Fruit fly (Drosophila melanogaster) whole organism, embryonic: ENCODE results near the gene cup.

ENCODE experiments used
- BEAF-32 ChIP-seq: fragments of 200-800 bp; sonication (Bioruptor generic); optimal IDR thresholded peaks from 3 replicates; lab custom pipeline; 2017; ENCODE audit warnings: missing biosample characterization, missing genetic modification characterization, mild to moderate bottlenecking, moderate library complexity, missing genetic modification reagents
- CG10979 ChIP-seq: fragments of 200-800 bp; sonication (Bioruptor generic); optimal IDR thresholded peaks from 2 replicates; lab custom pipeline; 2018; ENCODE audit warnings: missing biosample characterization, mild to moderate bottlenecking, missing genetic modification characterization, moderate library complexity
- CG11085 ChIP-seq: fragments of 200-800 bp; sonication (Bioruptor generic); IDR thresholded peaks from 2 replicates; pipeline ENCODE4 v1.3.6; 2022; ENCODE audit warnings: missing biosample characterization, missing genetic modification characterization
- CG11093 ChIP-seq: fragments of 200-800 bp; sonication (Bioruptor generic); IDR thresholded peaks from 3 replicates; pipeline ENCODE4 v1.3.6; 2022; ENCODE audit warnings: missing biosample characterization, missing genetic modification characterization
- CG13123 ChIP-seq: fragments of 200-800 bp; sonication (Bioruptor generic); optimal IDR thresholded peaks from 2 replicates; lab custom pipeline; 2016; ENCODE audit warnings: missing biosample characterization, missing genetic modification characterization
- CG16813 ChIP-seq: fragments of 200-800 bp; sonication (Bioruptor generic); IDR thresholded peaks from 3 replicates; pipeline ENCODE4 v1.3.6; 2022; ENCODE audit warnings: missing biosample characterization, missing genetic modification characterization; ENCODE audit not compliant: partially characterized antibody
- CG17361 ChIP-seq: fragments of 200-800 bp; sonication (Bioruptor generic); IDR thresholded peaks from 3 replicates; pipeline ENCODE4 v1.3.6; 2022; ENCODE audit warnings: missing biosample characterization, missing genetic modification characterization
- CG18262 ChIP-seq: fragments of 200-800 bp; optimal IDR thresholded peaks from 3 replicates; lab custom pipeline; 2019; ENCODE audit warnings: missing biosample characterization, mild to moderate bottlenecking, missing genetic modification characterization, moderate library complexity
- CG1832 ChIP-seq: fragments of 200-800 bp; sonication (Bioruptor generic); optimal IDR thresholded peaks from 2 replicates; lab custom pipeline; 2017; ENCODE audit warnings: missing biosample characterization, mild to moderate bottlenecking, missing genetic modification characterization, inconsistent platforms
- CG2116 ChIP-seq: fragments of 200-800 bp; sonication (Bioruptor generic); optimal IDR thresholded peaks from 3 replicates; lab custom pipeline; 2018; ENCODE audit warnings: missing biosample characterization, mild to moderate bottlenecking, missing genetic modification characterization
- CG31365 ChIP-seq: fragments of 200-800 bp; sonication (Bioruptor generic); optimal IDR thresholded peaks from 2 replicates; lab custom pipeline; 2018; ENCODE audit warnings: missing biosample characterization, mild to moderate bottlenecking, missing genetic modification characterization
- CG32532 ChIP-seq: fragments of 200-800 bp; sonication (Bioruptor generic); IDR thresholded peaks from 2 replicates; pipeline ENCODE4 v1.3.6; 2022; ENCODE audit warnings: missing biosample characterization, missing genetic modification characterization
- CG3726 ChIP-seq: fragments of 200-800 bp; sonication (Bioruptor generic); IDR thresholded peaks from 3 replicates; pipeline ENCODE4, ENCODE4 v1.3.6; 2022; ENCODE audit warnings: missing biosample characterization, missing genetic modification characterization
- CG4328 ChIP-seq: fragments of 200-800 bp; sonication (Bioruptor generic); optimal IDR thresholded peaks from 3 replicates; lab custom pipeline; 2017; ENCODE audit warnings: missing biosample characterization, missing genetic modification reagents, missing genetic modification characterization
- CG5245 ChIP-seq: fragments of 200-800 bp; sonication (Bioruptor generic); optimal IDR thresholded peaks from 3 replicates; lab custom pipeline; 2016; ENCODE audit warnings: missing biosample characterization, missing genetic modification characterization
- Camta ChIP-seq: fragments of 200-800 bp; sonication (Bioruptor generic); optimal IDR thresholded peaks from 2 replicates; lab custom pipeline; 2016; ENCODE audit warnings: missing biosample characterization, missing genetic modification characterization
- CkIIα-i1 ChIP-seq: fragments of 200-800 bp; sonication (Bioruptor generic); IDR thresholded peaks from 2 replicates; pipeline ENCODE4 v1.3.6; 2022; ENCODE audit warnings: missing biosample characterization, missing genetic modification characterization
- Drgx ChIP-seq: fragments of 200-800 bp; sonication (Bioruptor generic); IDR thresholded peaks from 2 replicates; pipeline ENCODE4 v1.3.6; 2022; ENCODE audit warnings: missing biosample characterization, missing genetic modification characterization
- Fer1 ChIP-seq: fragments of 200-800 bp; sonication (Bioruptor generic); optimal IDR thresholded peaks from 2 replicates; lab custom pipeline; 2017; ENCODE audit warnings: missing biosample characterization, mild to moderate bottlenecking, missing genetic modification characterization
- Fer3 ChIP-seq: fragments of 200-800 bp; sonication (Bioruptor generic); optimal IDR thresholded peaks from 2 replicates; lab custom pipeline; 2018; ENCODE audit warnings: missing biosample characterization, mild to moderate bottlenecking, missing genetic modification characterization, moderate library complexity
- HLH4C ChIP-seq: fragments of 200-800 bp; sonication (Bioruptor generic); IDR thresholded peaks from 3 replicates; pipeline ENCODE4 v1.3.6; 2022; ENCODE audit warnings: missing biosample characterization, missing genetic modification characterization; ENCODE audit not compliant: partially characterized antibody
- Hmr ChIP-seq: fragments of 200-800 bp; sonication (Bioruptor generic); optimal IDR thresholded peaks from 3 replicates; lab custom pipeline; 2017; ENCODE audit warnings: mild to moderate bottlenecking, missing biosample characterization, missing genetic modification reagents, missing genetic modification characterization
- Hr39 ChIP-seq: fragments of >200 bp; optimal IDR thresholded peaks from 2 replicates; lab custom pipeline; 2017
- Hr51 ChIP-seq, 2 experiments: fragments of 200-800 bp; sonication (Bioruptor generic); optimal IDR thresholded peaks; 2 replicates in 1 of 2; 3 replicates in 1 of 2; lab custom pipeline; 2016 to 2018; ENCODE audit warnings: missing biosample characterization in 2 of 2, missing genetic modification characterization in 2 of 2, mild to moderate bottlenecking in 1 of 2, moderate library complexity in 1 of 2
- Kr ChIP-seq: fragments of 200-800 bp; sonication (Bioruptor generic); optimal IDR thresholded peaks from 2 replicates; lab custom pipeline; 2017; ENCODE audit warnings: missing biosample characterization, mild to moderate bottlenecking, missing genetic modification characterization
- Meics ChIP-seq: fragments of 200-800 bp; sonication (Bioruptor generic); optimal IDR thresholded peaks from 2 replicates; lab custom pipeline; 2017; ENCODE audit warnings: missing biosample characterization, mild to moderate bottlenecking, missing genetic modification characterization
- Nf-YB ChIP-seq: fragments of 200-800 bp; sonication (Bioruptor generic); optimal IDR thresholded peaks from 3 replicates; lab custom pipeline; 2019; ENCODE audit warnings: missing biosample characterization, mild to moderate bottlenecking, missing genetic modification characterization, moderate library complexity
- Opbp ChIP-seq: fragments of 200-800 bp; sonication (Bioruptor generic); IDR thresholded peaks from 3 replicates; pipeline ENCODE4 v1.3.6; 2022; ENCODE audit warnings: missing biosample characterization, missing genetic modification characterization; ENCODE audit not compliant: partially characterized antibody
- Sry-β ChIP-seq: fragments of 200-800 bp; sonication (Bioruptor generic); optimal IDR thresholded peaks from 2 replicates; lab custom pipeline; 2018; ENCODE audit warnings: missing biosample characterization, mild to moderate bottlenecking, missing genetic modification characterization, moderate library complexity
- Taf1 ChIP-seq: fragments of 200-800 bp; sonication (Bioruptor generic); IDR thresholded peaks from 2 replicates; pipeline ENCODE4 v1.3.6; 2022; ENCODE audit warnings: missing biosample characterization, missing genetic modification characterization
- abd-A ChIP-seq: fragments of 200-800 bp; sonication (Bioruptor generic); optimal IDR thresholded peaks from 3 replicates; lab custom pipeline; 2019; ENCODE audit warnings: missing biosample characterization, mild to moderate bottlenecking, missing genetic modification characterization, moderate library complexity
- ara ChIP-seq: fragments of 200-800 bp; sonication (Bioruptor generic); IDR thresholded peaks from 2 replicates; pipeline ENCODE4 v1.3.6; 2022; ENCODE audit warnings: missing biosample characterization, missing genetic modification characterization
- ato ChIP-seq: fragments of 200-800 bp; sonication (Bioruptor generic); IDR thresholded peaks from 2 replicates; pipeline ENCODE4 v1.3.6; 2022; ENCODE audit warnings: missing biosample characterization, missing genetic modification characterization; ENCODE audit not compliant: partially characterized antibody
- bab2 ChIP-seq: fragments of 200-800 bp; sonication (Bioruptor generic); optimal IDR thresholded peaks from 2 replicates; lab custom pipeline; 2016; ENCODE audit warnings: missing biosample characterization, missing genetic modification characterization
- bigmax ChIP-seq: fragments of 200-800 bp; sonication (Bioruptor generic); optimal IDR thresholded peaks from 2 replicates; lab custom pipeline; 2018; ENCODE audit warnings: missing biosample characterization, mild to moderate bottlenecking, missing genetic modification characterization
- cato ChIP-seq: fragments of 200-800 bp; sonication (Bioruptor generic); optimal IDR thresholded peaks from 2 replicates; lab custom pipeline; 2016; ENCODE audit warnings: missing biosample characterization, missing genetic modification characterization, borderline replicate concordance
- chn ChIP-seq: fragments of 200-800 bp; sonication (Bioruptor generic); optimal IDR thresholded peaks from 2 replicates; lab custom pipeline; 2016; ENCODE audit warnings: missing biosample characterization, missing genetic modification characterization
- dm ChIP-seq: fragments of 200-800 bp; sonication (Bioruptor generic); optimal IDR thresholded peaks from 3 replicates; lab custom pipeline; 2016; ENCODE audit warnings: missing biosample characterization, missing genetic modification characterization
- grau ChIP-seq: fragments of 200-800 bp; optimal IDR thresholded peaks from 3 replicates; lab custom pipeline; 2019; ENCODE audit warnings: missing biosample characterization, mild to moderate bottlenecking, missing genetic modification characterization, moderate library complexity
- gro ChIP-seq: fragments of 200-800 bp; sonication (Bioruptor generic); optimal IDR thresholded peaks from 2 replicates; lab custom pipeline; 2016; ENCODE audit warnings: missing biosample characterization, missing genetic modification characterization
- ham ChIP-seq: fragments of 200-800 bp; sonication (Bioruptor generic); IDR thresholded peaks from 2 replicates; pipeline ENCODE4 v1.3.6; 2022; ENCODE audit warnings: missing biosample characterization, missing genetic modification characterization
- jumu ChIP-seq: fragments of 200-800 bp; sonication (Bioruptor generic); optimal IDR thresholded peaks from 3 replicates; lab custom pipeline; 2016; ENCODE audit warnings: missing biosample characterization, missing genetic modification characterization
- mirr ChIP-seq: fragments of 200-800 bp; sonication (Bioruptor generic); optimal IDR thresholded peaks from 3 replicates; lab custom pipeline; 2018; ENCODE audit warnings: missing biosample characterization, mild to moderate bottlenecking, missing genetic modification characterization
- nau ChIP-seq: fragments of 200-800 bp; sonication (Bioruptor generic); optimal IDR thresholded peaks from 3 replicates; lab custom pipeline; 2017; ENCODE audit warnings: missing biosample characterization, mild to moderate bottlenecking, missing genetic modification characterization, missing genetic modification reagents
- org-1 ChIP-seq: fragments of 200-800 bp; sonication (Bioruptor generic); optimal IDR thresholded peaks from 2 replicates; lab custom pipeline; 2017; ENCODE audit warnings: missing biosample characterization, missing genetic modification characterization
- schlank ChIP-seq: fragments of 200-800 bp; sonication (Bioruptor generic); optimal IDR thresholded peaks from 2 replicates; lab custom pipeline; 2018; ENCODE audit warnings: missing biosample characterization, mild to moderate bottlenecking, missing genetic modification characterization
- sob ChIP-seq: fragments of 200-800 bp; sonication (Bioruptor generic); IDR thresholded peaks from 2 replicates; pipeline ENCODE4 v1.3.6; 2022; ENCODE audit warnings: missing biosample characterization, missing genetic modification characterization
- ssp ChIP-seq: fragments of 200-800 bp; sonication (Bioruptor generic); IDR thresholded peaks from 2 replicates; pipeline ENCODE4 v1.3.6; 2022; ENCODE audit warnings: missing biosample characterization, missing genetic modification characterization
- zfh1 ChIP-seq: fragments of 200-800 bp; sonication (Bioruptor generic); IDR thresholded peaks from 3 replicates; pipeline ENCODE4 v1.3.6; 2022; ENCODE audit warnings: missing biosample characterization, missing genetic modification characterization

Gene cup

DNA sequence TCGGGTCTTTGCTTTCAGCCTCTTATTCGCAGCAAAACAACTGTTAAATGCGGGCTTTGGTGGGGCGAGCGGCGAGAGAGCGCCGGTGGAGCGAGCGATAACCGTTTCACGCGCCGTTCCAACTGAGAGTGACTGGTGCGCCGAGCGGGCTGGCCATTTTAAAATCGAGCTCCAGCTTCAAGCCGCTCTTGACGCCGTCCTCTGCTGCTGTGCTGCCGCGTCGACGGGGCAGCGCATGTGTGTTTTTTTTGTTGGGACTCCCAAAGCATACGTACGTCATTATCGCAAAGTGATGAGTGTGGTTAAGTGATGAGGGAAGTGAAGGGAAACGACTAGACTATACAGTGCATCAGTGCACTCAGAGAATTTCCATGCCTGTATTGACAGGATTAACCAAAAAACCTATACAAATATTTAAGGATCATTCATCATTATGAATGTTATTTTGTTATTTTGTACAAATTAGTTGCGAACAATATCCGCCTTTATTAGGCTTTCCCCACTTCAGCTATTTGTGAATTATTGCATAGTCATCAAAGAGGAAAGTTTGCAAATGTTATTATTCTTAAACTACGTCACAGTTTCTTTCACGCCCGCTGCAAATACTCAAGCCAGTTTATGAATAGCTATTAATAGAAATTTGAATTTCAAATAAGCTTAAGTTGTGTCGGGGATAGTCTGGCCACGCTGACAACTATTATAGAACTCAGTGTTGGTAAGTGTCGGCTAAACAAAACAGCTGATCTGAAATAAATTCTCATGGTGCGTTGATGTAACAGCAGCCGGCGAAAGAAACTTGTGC is 9.9 kb downstream of the cup start, which contains the start of gene Spn27A (continued):
- TF ChIP-seq abd-A (tag; lab: Kevin White, UChicago) = no peak
- TF ChIP-seq zfh1 = 0 out of 3 replicates have a peak, but pooled peaks have one; percentile 3
- no peak for TF ChIP-seq CG16813 (GFP tag; lab: Robert Waterston, UW)
- TF ChIP-seq chn (GFP tag; lab: Kevin White, UChicago) = peak; percentile 28
- peak in 1 of 2 experiments; percentile 30 for TF ChIP-seq Hr51 (GFP tag; optimal IDR thresholded peaks at IDR 0.05; lab: Kevin White, UChicago)
- no peak for TF ChIP-seq Hmr
- no peak for TF ChIP-seq CG1832
- TF ChIP-seq CG31365 (tag; lab: Kevin White, UChicago) = no peak
- TF ChIP-seq org-1 = peak; percentile 23
- TF ChIP-seq grau = peak; percentile 54
- TF ChIP-seq Fer3 (tag; lab: Kevin White, UChicago) = peak; percentile 38
- no peak for TF ChIP-seq ato (GFP tag; lab: Robert Waterston, UW)
- TF ChIP-seq CG5245 (GFP tag; lab: Kevin White, UChicago) = no peak
- peak; percentile 65 for TF ChIP-seq Drgx (GFP tag; lab: Robert Waterston, UW)
- TF ChIP-seq Sry-β (GFP tag; lab: Kevin White, UChicago) = peak; percentile 54
- TF ChIP-seq bab2 (GFP tag; lab: Kevin White, UChicago) = peak; percentile 59
- TF ChIP-seq Hr39 (lab: Kevin White, UChicago) = no peak
- TF ChIP-seq gro = peak; percentile 58
- TF ChIP-seq Kr (GFP tag; lab: Kevin White, UChicago) = no peak
- no peak for TF ChIP-seq Taf1 (GFP tag; lab: Robert Waterston, UW)
- TF ChIP-seq Meics = no peak
- peak; percentile 31 for TF ChIP-seq jumu
- no peak; the same call in 2 of the 3 replicates for TF ChIP-seq CG3726
- peak; percentile 63 for TF ChIP-seq dm
- TF ChIP-seq CG18262 = peak; percentile 71
- TF ChIP-seq Nf-YB (GFP tag; lab: Kevin White, UChicago) = peak; percentile 2
- peak; percentile 34 for TF ChIP-seq bigmax (GFP tag; lab: Kevin White, UChicago)
- TF ChIP-seq cato (GFP tag; lab: Kevin White, UChicago) = no peak
- peak; percentile 20; the same call in 1 of the 2 replicates for TF ChIP-seq ssp (GFP tag; lab: Robert Waterston, UW)
- no peak for TF ChIP-seq schlank
- peak; percentile 60 for TF ChIP-seq nau (GFP tag; lab: Kevin White, UChicago)
- peak; percentile 46 for TF ChIP-seq Fer1
- TF ChIP-seq HLH4C (GFP tag; lab: Robert Waterston, UW) = no peak
- no peak for TF ChIP-seq CG13123
- peak; percentile 25 for TF ChIP-seq mirr (GFP tag; lab: Kevin White, UChicago)
- peak; percentile 8; the same call in 1 of the 2 replicates for TF ChIP-seq ara (GFP tag; lab: Robert Waterston, UW)
- no peak for TF ChIP-seq CG11085 (GFP tag; lab: Robert Waterston, UW)
- peak; percentile 42 for TF ChIP-seq BEAF-32 (GFP tag; lab: Kevin White, UChicago)
- TF ChIP-seq CG10979 (tag; lab: Kevin White, UChicago) = peak; percentile 69
- peak; percentile 81 for TF ChIP-seq CG17361 (GFP tag; lab: Robert Waterston, UW)
- TF ChIP-seq CG2116 = peak; percentile 31
- TF ChIP-seq CkIIα-i1 (GFP tag; lab: Robert Waterston, UW) = no peak
- TF ChIP-seq ham = no peak
- no peak for TF ChIP-seq CG11093 (GFP tag; lab: Robert Waterston, UW)
- no peak; the same call in 1 of the 2 replicates for TF ChIP-seq CG32532 (GFP tag; lab: Robert Waterston, UW)
- TF ChIP-seq sob (GFP tag; lab: Robert Waterston, UW) = 0 out of 2 replicates have a peak, but pooled peaks have one; percentile 35
- peak; percentile 71 for TF ChIP-seq Camta
- peak; percentile 36 for TF ChIP-seq CG4328 (GFP tag; lab: Kevin White, UChicago)
- 0 out of 3 replicates have a peak, but pooled peaks have one; percentile 41 for TF ChIP-seq Opbp (GFP tag; lab: Robert Waterston, UW)
